Worm (Caenorhabditis elegans): ENCODE results near the gene F56F11.2.

DNA sequence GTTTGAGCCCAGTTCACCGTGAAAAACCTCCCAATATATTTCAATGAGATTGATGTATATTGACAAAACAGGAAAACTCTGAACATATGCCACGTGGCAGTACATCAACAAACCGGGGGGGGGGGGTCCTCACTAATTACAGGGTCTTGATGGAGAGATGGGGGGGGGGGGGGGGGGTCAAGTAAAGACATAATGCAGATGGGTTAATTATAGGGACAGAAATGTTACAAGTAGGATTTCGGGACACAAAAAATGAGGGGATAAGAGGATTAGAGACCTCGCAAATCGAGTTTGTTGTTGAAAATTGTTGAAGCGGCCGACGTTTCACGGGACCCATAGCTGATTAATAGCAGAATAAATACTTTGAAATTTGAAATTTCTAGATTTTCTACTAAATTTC is 30.8 kb downstream of the F56F11.2 start:
- TF ChIP-seq attf-4 (tag; optimal IDR thresholded peaks at IDR 0.05), result no peak
- TF ChIP-seq hmg-1.1 (GFP tag; IDR thresholded peaks at IDR 0.05), result no peak
- TF ChIP-seq F10B5.3 (tag; optimal IDR thresholded peaks at IDR 0.05), result no peak
- TF ChIP-seq nhr-11 (tag; optimal IDR thresholded peaks at IDR 0.05), result no peak
- no peak for TF ChIP-seq ces-1 (GFP tag; optimal IDR thresholded peaks at IDR 0.05)
- no peak for TF ChIP-seq unc-62 (GFP tag; optimal IDR thresholded peaks at IDR 0.05 in 1 of 2)
- TF ChIP-seq unc-62 (tag; optimal IDR thresholded peaks at IDR 0.05), result no peak
- no peak for TF ChIP-seq mdl-1 (tag; optimal IDR thresholded peaks at IDR 0.05)
- TF ChIP-seq ztf-11 (tag; optimal IDR thresholded peaks at IDR 0.05), result no peak
- no peak for TF ChIP-seq skn-1 (tag; optimal IDR thresholded peaks at IDR 0.05)
- TF ChIP-seq R02D3.7 (tag; optimal IDR thresholded peaks at IDR 0.05), result no peak
- no peak for TF ChIP-seq lin-13 (GFP tag; optimal IDR thresholded peaks at IDR 0.05)
- no peak for TF ChIP-seq nhr-237 (tag; optimal IDR thresholded peaks at IDR 0.05)
- no peak for TF ChIP-seq spr-3 (GFP tag; optimal IDR thresholded peaks at IDR 0.05)

Data from whole organism, L4 larva.